Worm (Caenorhabditis elegans): ENCODE data around the gene alh-8.
"Not testable (repeated sequence)": the region's sequence is repeated elsewhere in the genome, so short reads cannot be mapped to it uniquely, and the experiment has no call there.

Gene alh-8

DNA sequence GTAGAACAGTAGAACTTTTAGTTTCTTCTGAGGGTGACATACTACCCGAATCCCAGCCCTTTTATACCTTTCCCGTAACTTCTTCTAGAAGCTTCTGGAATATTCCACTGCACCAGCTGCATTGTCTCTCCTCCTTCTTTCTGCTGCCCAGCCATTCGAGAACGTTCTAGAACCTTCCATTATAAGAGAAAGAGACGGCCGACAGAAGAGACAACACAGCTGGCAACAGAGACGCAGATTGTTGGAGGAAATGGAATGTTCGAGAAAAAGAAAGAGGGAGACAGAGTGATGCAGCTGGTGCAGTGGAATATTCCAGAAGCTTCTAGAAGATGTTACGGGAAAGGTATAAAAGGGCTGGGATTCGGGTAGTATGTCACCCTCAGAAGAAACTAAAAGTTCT, 30.4 kb downstream of the alh-8 start, which contains the start of the genes F44E5.4 and F44E5.5 (continued):
- TF ChIP-seq dpl-1 (GFP tag; optimal IDR thresholded peaks at IDR 0.05), result peak; percentile 46
- peak; percentile 99 for TF ChIP-seq hmg-1.1 (GFP tag; IDR thresholded peaks at IDR 0.05)
- TF ChIP-seq pha-4 (GFP tag; IDR thresholded peaks at IDR 0.05), result peak; percentile 99
- TF ChIP-seq pha-4 (tag; optimal IDR thresholded peaks at IDR 0.05), result not testable (repeated sequence)
- peak; percentile 95 for TF ChIP-seq F44E2.7 (GFP tag; IDR thresholded peaks at IDR 0.05)

DNA sequence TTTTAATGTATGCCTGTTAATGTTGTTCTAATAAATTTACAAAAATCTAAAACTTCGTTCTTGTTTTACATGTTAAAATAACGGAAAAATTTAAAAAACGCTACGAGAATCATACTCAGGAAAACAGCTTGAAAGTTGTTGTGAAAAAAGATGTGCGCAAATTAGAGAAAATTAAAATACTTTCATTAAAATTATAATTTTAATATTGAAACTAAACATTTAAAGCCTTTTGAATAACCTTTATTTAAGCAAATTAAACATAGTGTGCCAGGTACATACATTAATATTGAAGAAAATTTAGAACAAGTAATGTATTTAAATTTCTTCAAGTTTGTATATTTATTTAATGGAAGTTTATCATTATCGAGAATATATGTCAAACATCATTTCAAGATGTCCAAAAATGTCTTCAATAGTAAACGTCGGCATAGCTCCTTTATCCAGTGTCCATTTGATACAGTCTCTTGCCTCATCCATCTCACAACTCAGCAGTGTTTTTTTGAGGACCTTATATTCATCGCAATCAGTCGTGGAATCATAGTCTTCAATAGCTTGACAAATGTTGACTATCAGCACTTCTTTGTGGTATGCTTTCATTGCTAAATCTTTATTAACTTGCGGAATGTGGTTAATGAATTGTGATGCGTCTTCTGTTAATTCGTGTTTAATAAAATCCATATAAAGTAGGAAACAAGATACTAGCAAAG, 33.1 kb downstream of the alh-8 start:
- TF ChIP-seq F44E2.7 (GFP tag; IDR thresholded peaks at IDR 0.05) (no peak), lsy-2 (tag; optimal IDR thresholded peaks at IDR 0.05) (peak in 1 of 2 experiments; percentile 86), T26A8.4 (GFP tag; IDR thresholded peaks at IDR 0.05) (peak; percentile 83), fkh-10 (GFP tag; optimal IDR thresholded peaks at IDR 0.05) (no peak), zfp-3 (GFP tag; conservative IDR thresholded peaks at IDR 0.05) (peak; percentile 97; the same call in 1 of the 2 replicates), jun-1 (tag; optimal IDR thresholded peaks at IDR 0.05) (no peak), nhr-48 (tag; optimal IDR thresholded peaks at IDR 0.05) (no peak), snpc-1.2 (GFP tag; IDR thresholded peaks at IDR 0.05) (peak; percentile 68; the same call in 1 of the 2 replicates), nhr-25 (tag; optimal IDR thresholded peaks at IDR 0.05; ENCODE audit: borderline replicate concordance, insufficient read depth) (no peak), dpl-1 (GFP tag; optimal IDR thresholded peaks at IDR 0.05) (no peak), zip-2 (tag; optimal IDR thresholded peaks at IDR 0.05) (no peak), ceh-82 (tag; optimal IDR thresholded peaks at IDR 0.05) (no peak), hlh-11 (tag; optimal IDR thresholded peaks at IDR 0.05) (peak; percentile 39), daf-8 (GFP tag; IDR thresholded peaks at IDR 0.05) (no peak), ama-1 (optimal IDR thresholded peaks at IDR 0.05) (peak; percentile 49), lin-13 (GFP tag; optimal IDR thresholded peaks at IDR 0.05) (no peak), sdz-12 (GFP tag; optimal IDR thresholded peaks at IDR 0.05) (no peak), Y75B8A.6 (GFP tag; IDR thresholded peaks at IDR 0.05) (peak; percentile 87), cey-2 (tag; optimal IDR thresholded peaks at IDR 0.05; ENCODE audit: borderline replicate concordance, insufficient read depth) (no peak), set-16 (GFP tag; IDR thresholded peaks at IDR 0.05) (no peak), lir-3 (tag; optimal IDR thresholded peaks at IDR 0.05) (no peak), dmd-9 (GFP tag; IDR thresholded peaks at IDR 0.05) (0 out of 2 replicates have a peak, but pooled peaks have one; percentile 24), F49E8.2 (tag; optimal IDR thresholded peaks at IDR 0.05; ENCODE audit: borderline replicate concordance) (no peak), daf-16 (GFP tag; optimal IDR thresholded peaks at IDR 0.05) (no peak), daf-16 (tag; optimal IDR thresholded peaks at IDR 0.05) (peak; percentile 38), attf-4 (tag; optimal IDR thresholded peaks at IDR 0.05) (no peak), F37D6.2 (tag; optimal IDR thresholded peaks at IDR 0.05) (no peak), daf-19 (GFP tag; conservative IDR thresholded peaks at IDR 0.05) (peak; percentile 91; the same call in 1 of the 2 replicates), nhr-111 (GFP tag; optimal IDR thresholded peaks at IDR 0.05) (no peak), daf-12 (tag; optimal IDR thresholded peaks at IDR 0.05) (no peak), T20F7.1 (GFP tag; optimal IDR thresholded peaks at IDR 0.05) (peak; percentile 70), hmg-1.1 (GFP tag; IDR thresholded peaks at IDR 0.05) (peak; percentile 73), ceh-28 (tag; optimal IDR thresholded peaks at IDR 0.05) (no peak), nhr-11 (tag; optimal IDR thresholded peaks at IDR 0.05) (no peak), nhr-28 (tag; optimal IDR thresholded peaks at IDR 0.05) (no peak), ceh-20 (GFP tag; IDR thresholded peaks at IDR 0.05) (no peak), nhr-237 (tag; optimal IDR thresholded peaks at IDR 0.05) (no peak), nhr-42 (GFP tag; IDR thresholded peaks at IDR 0.05) (no peak; the same call in 1 of the 2 replicates), ztf-7 (tag; optimal IDR thresholded peaks at IDR 0.05) (peak; percentile 24), mes-2 (tag; optimal IDR thresholded peaks at IDR 0.05; ENCODE audit: poor library complexity, severe bottlenecking) (no peak), php-3 (GFP tag; IDR thresholded peaks at IDR 0.05) (peak; percentile 71), lin-39 (tag; optimal IDR thresholded peaks at IDR 0.05) (no peak), unc-39 (tag; optimal IDR thresholded peaks at IDR 0.05) (no peak), dmd-6 (GFP tag; IDR thresholded peaks at IDR 0.05) (peak; percentile 49; the same call in 1 of the 2 replicates), hlh-30 (tag; optimal IDR thresholded peaks at IDR 0.05; ENCODE audit: insufficient read depth) (no peak), mdl-1 (tag; optimal IDR thresholded peaks at IDR 0.05) (no peak)

Measured in whole organism, L4 larva.